Fruit fly (Drosophila melanogaster): ENCODE measurements around the gene CG13937.
A peak's percentile ranks its signal among the peaks of the same experiment; 100 is the strongest.

The CG13937 gene

dm6 chr3L:1841984-1842383 lies 40.9 kb downstream of the CG13937 start, which contains the start of gene Cpr62Bc:
Cpr62Bc (minus strand) TSS chr3L:1842084.
- TF ChIP-seq Deaf1 (tag; optimal IDR thresholded peaks at IDR 0.05) (peak; percentile 80), CG8089 (GFP tag; optimal IDR thresholded peaks at IDR 0.05) (no peak)

dm6 chr3L:1835064-1835463 lies 47.8 kb downstream of the CG13937 start, which contains the start of gene Cpr62Bb:
Cpr62Bb (minus strand) TSS chr3L:1835164.
- no peak for TF ChIP-seq CG14014 (GFP tag; IDR thresholded peaks at IDR 0.05)
- TF ChIP-seq br (optimal IDR thresholded peaks at IDR 0.05): no peak
- no peak for TF ChIP-seq klu (GFP tag; IDR thresholded peaks at IDR 0.05)
- peak; percentile 10; the same call in 1 of the 2 replicates for TF ChIP-seq Adf1 (GFP tag; IDR thresholded peaks at IDR 0.05)
- no peak for TF ChIP-seq CG33213 (GFP tag; optimal IDR thresholded peaks at IDR 0.05)
- TF ChIP-seq CG4424 (GFP tag; optimal IDR thresholded peaks at IDR 0.05): no peak
- TF ChIP-seq wdn (GFP tag; IDR thresholded peaks at IDR 0.05): no peak
- TF ChIP-seq CG2199 (GFP tag; IDR thresholded peaks at IDR 0.05): no peak

dm6 chr3L:1831753-1832268 lies 51.0 kb downstream of the CG13937 start, which contains the start of gene Cpr62Ba:
Cpr62Ba (minus strand) TSS chr3L:1831783.
- TF ChIP-seq CG10565 (GFP tag; optimal IDR thresholded peaks at IDR 0.05) (no peak), Eip74EF (GFP tag; optimal IDR thresholded peaks at IDR 0.05) (peak in 1 of 2 experiments; percentile 76), br (optimal IDR thresholded peaks at IDR 0.05) (no peak), CG1792 (GFP tag; optimal IDR thresholded peaks at IDR 0.05) (no peak), pb (GFP tag; optimal IDR thresholded peaks at IDR 0.05) (no peak), BtbVII (GFP tag; optimal IDR thresholded peaks at IDR 0.05) (no peak), CG2875 (GFP tag; optimal IDR thresholded peaks at IDR 0.05) (no peak), Nf-YC (tag; optimal IDR thresholded peaks at IDR 0.05) (no peak), ase (GFP tag; IDR thresholded peaks at IDR 0.05) (no peak), Taf1 (GFP tag; IDR thresholded peaks at IDR 0.05) (no peak), gfzf (GFP tag; optimal IDR thresholded peaks at IDR 0.05) (peak; percentile 62), chinmo (GFP tag; IDR thresholded peaks at IDR 0.05; ENCODE audit: partially characterized antibody) (0 out of 4 replicates have a peak, but pooled peaks have one; percentile 37), CG10366 (GFP tag; IDR thresholded peaks at IDR 0.05) (no peak), Ets97D (GFP tag; optimal IDR thresholded peaks at IDR 0.05) (peak; percentile 33), CG3726 (GFP tag; IDR thresholded peaks at IDR 0.05) (no peak), Pdp1 (GFP tag; optimal IDR thresholded peaks at IDR 0.05) (peak in 1 of 2 experiments; percentile 33), vvl (GFP tag; IDR thresholded peaks at IDR 0.05) (peak; percentile 33; the same call in 1 of the 2 replicates), sqz (GFP tag; optimal IDR thresholded peaks at IDR 0.05) (no peak), Nf-YA (GFP tag; IDR thresholded peaks at IDR 0.05) (no peak), sr (GFP tag; IDR thresholded peaks at IDR 0.05) (no peak), CTCF (GFP tag; optimal IDR thresholded peaks at IDR 0.05) (peak; percentile 18), Lim3 (GFP tag; IDR thresholded peaks at IDR 0.05) (no peak), B-H1 (GFP tag; IDR thresholded peaks at IDR 0.05) (no peak), Hr78 (GFP tag; optimal IDR thresholded peaks at IDR 0.05) (peak in 1 of 2 experiments; percentile 84)

dm6 chr3L:1829539-1829938 lies 53.3 kb downstream of the CG13937 start:
- TF ChIP-seq Spps (tag; optimal IDR thresholded peaks at IDR 0.05) (no peak), CG1603 (tag; optimal IDR thresholded peaks at IDR 0.05) (no peak), slou (GFP tag; optimal IDR thresholded peaks at IDR 0.05) (no peak), lilli (GFP tag; optimal IDR thresholded peaks at IDR 0.05) (no peak), Bteb2 (GFP tag; optimal IDR thresholded peaks at IDR 0.05) (no peak), ato (GFP tag; IDR thresholded peaks at IDR 0.05; ENCODE audit: partially characterized antibody) (no peak), Drgx (GFP tag; IDR thresholded peaks at IDR 0.05) (peak; percentile 82), tll (GFP tag; optimal IDR thresholded peaks at IDR 0.05) (no peak), stc (GFP tag; IDR thresholded peaks at IDR 0.05) (no peak), CG3995 (GFP tag; optimal IDR thresholded peaks at IDR 0.05) (no peak), otp (GFP tag; IDR thresholded peaks at IDR 0.05) (no peak), CG11560 (tag; IDR thresholded peaks at IDR 0.05) (no peak), Xrp1 (GFP tag; IDR thresholded peaks at IDR 0.05) (no peak), sd (tag; optimal IDR thresholded peaks at IDR 0.05) (no peak), chif (GFP tag; optimal IDR thresholded peaks at IDR 0.05) (peak in 1 of 2 experiments; percentile 3), pros (GFP tag; optimal IDR thresholded peaks at IDR 0.05) (no peak), gfzf (GFP tag; optimal IDR thresholded peaks at IDR 0.05) (no peak)

All from whole organism, embryonic.